Worm (Caenorhabditis elegans) whole organism, late embryonic: ENCODE results near the gene Y45F10C.6.

Source experiments
- ets-4 ChIP-seq: sonication (generic microtip); optimal IDR thresholded peaks from 2 replicates; lab custom pipeline; 2016; ENCODE audit warnings: missing genetic modification characterization, missing compliant biosample characterization
- unc-55 ChIP-seq: sonication (generic microtip); optimal IDR thresholded peaks from 2 replicates; lab custom pipeline; 2017; ENCODE audit warnings: missing biosample characterization, missing genetic modification reagents, missing genetic modification characterization

DNA sequence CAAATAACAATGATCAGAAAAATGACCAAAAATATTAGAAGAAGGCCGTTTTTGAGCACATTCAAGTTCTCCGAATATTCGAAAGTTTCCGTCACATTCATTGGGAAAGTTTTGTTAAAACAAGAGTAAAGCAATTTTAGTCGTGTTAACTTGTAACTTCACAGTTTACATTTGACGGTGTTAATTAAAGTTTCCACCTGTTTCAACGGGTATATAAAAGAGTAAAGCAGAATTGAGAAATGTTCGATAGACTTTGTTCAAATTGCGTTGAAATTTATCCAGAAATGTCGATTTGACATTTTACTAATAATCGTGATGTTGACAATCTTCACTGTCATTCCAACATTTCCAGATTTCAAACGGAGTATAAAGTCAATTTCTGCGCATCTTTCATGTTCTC lies 6.3 kb upstream of the Y45F10C.6 start, which contains the start of gene srz-29:
- TF ChIP-seq ets-4 (tag; lab: Kevin White, UChicago) (no peak), unc-55 (GFP tag; lab: Kevin White, UChicago) (no peak)
